Worm (Caenorhabditis elegans): ENCODE data around the gene rps-11.

The rps-11 gene

ce11 chrIV:11572524-11572923, 29.9 kb upstream of the rps-11 start:
- TF ChIP-seq mab-5 (tag; optimal IDR thresholded peaks at IDR 0.05) (peak; percentile 61), lsy-2 (tag; optimal IDR thresholded peaks at IDR 0.05) (peak in 1 of 2 experiments; percentile 21), nhr-77 (tag; optimal IDR thresholded peaks at IDR 0.05) (no peak), F13H6.1 (tag; optimal IDR thresholded peaks at IDR 0.05) (peak; percentile 35)

- no peak for TF ChIP-seq F13H6.1 (tag; optimal IDR thresholded peaks at IDR 0.05)
- no peak for TF ChIP-seq zag-1 (tag; optimal IDR thresholded peaks at IDR 0.05)
- TF ChIP-seq ceh-16 (tag; optimal IDR thresholded peaks at IDR 0.05): no peak
- TF ChIP-seq elt-3 (tag; optimal IDR thresholded peaks at IDR 0.05): no peak
Measured at ce11 chrIV:11574331-11574730, 28.1 kb upstream of the rps-11 start.

- TF ChIP-seq nhr-10 (tag; optimal IDR thresholded peaks at IDR 0.05): no peak
- no peak for TF ChIP-seq blmp-1 (tag; optimal IDR thresholded peaks at IDR 0.05; ENCODE audit: insufficient read depth)
- TF ChIP-seq ZK546.5 (tag; optimal IDR thresholded peaks at IDR 0.05): no peak
- no peak for TF ChIP-seq nhr-6 (tag; optimal IDR thresholded peaks at IDR 0.05)
- TF ChIP-seq mab-5 (tag; optimal IDR thresholded peaks at IDR 0.05): no peak
- TF ChIP-seq sma-3 (GFP tag; optimal IDR thresholded peaks at IDR 0.05): no peak
- no peak for TF ChIP-seq nhr-23 (tag; optimal IDR thresholded peaks at IDR 0.05)
- no peak for TF ChIP-seq alr-1 (tag; optimal IDR thresholded peaks at IDR 0.05)
- no peak for TF ChIP-seq nhr-237 (tag; optimal IDR thresholded peaks at IDR 0.05)
- TF ChIP-seq ama-1 (optimal IDR thresholded peaks at IDR 0.05): no peak
- TF ChIP-seq peb-1 (tag; optimal IDR thresholded peaks at IDR 0.05): no peak
- no peak for TF ChIP-seq elt-3 (tag; optimal IDR thresholded peaks at IDR 0.05)
- TF ChIP-seq nhr-12 (tag; optimal IDR thresholded peaks at IDR 0.05): no peak
Measured at ce11 chrIV:11578492-11578891, 23.9 kb upstream of the rps-11 start, which contains the start of gene rib-1. TSS of gene rib-1 (plus strand) at chrIV:11578792.

- TF ChIP-seq crh-2 (tag; optimal IDR thresholded peaks at IDR 0.05) (peak; percentile 7), lin-11 (tag; optimal IDR thresholded peaks at IDR 0.05) (no peak), fos-1 (tag; optimal IDR thresholded peaks at IDR 0.05) (peak; percentile 31)
Measured at ce11 chrIV:11582450-11583166, 19.8 kb upstream of the rps-11 start.

- TF ChIP-seq gmeb-1 (tag; optimal IDR thresholded peaks at IDR 0.05) (no peak), nhr-129 (tag; optimal IDR thresholded peaks at IDR 0.05) (peak; percentile 19), ztf-11 (tag; optimal IDR thresholded peaks at IDR 0.05) (no peak), lin-11 (tag; optimal IDR thresholded peaks at IDR 0.05) (peak; percentile 35), lsy-2 (tag; optimal IDR thresholded peaks at IDR 0.05) (no peak), ZK546.5 (tag; optimal IDR thresholded peaks at IDR 0.05) (no peak)
Measured at ce11 chrIV:11583906-11584378, 18.5 kb upstream of the rps-11 start, which contains the start of gene F12F6.1. TSS of gene F12F6.1 (plus strand) at chrIV:11583956.

ce11 chrIV:11584853-11585252, 17.6 kb upstream of the rps-11 start:
- TF ChIP-seq nhr-21 (tag; optimal IDR thresholded peaks at IDR 0.05) (no peak), nhr-129 (tag; optimal IDR thresholded peaks at IDR 0.05) (peak; percentile 10), zag-1 (tag; optimal IDR thresholded peaks at IDR 0.05) (no peak), Y55F3AM.14 (GFP tag; optimal IDR thresholded peaks at IDR 0.05) (no peak), gmeb-1 (tag; optimal IDR thresholded peaks at IDR 0.05) (no peak), elt-3 (tag; optimal IDR thresholded peaks at IDR 0.05) (no peak), peb-1 (tag; optimal IDR thresholded peaks at IDR 0.05) (no peak)

ce11 chrIV:11586484-11586883, 16.0 kb upstream of the rps-11 start:
- TF ChIP-seq ceh-16 (tag; optimal IDR thresholded peaks at IDR 0.05) (no peak), nhr-129 (tag; optimal IDR thresholded peaks at IDR 0.05) (no peak), nhr-12 (tag; optimal IDR thresholded peaks at IDR 0.05) (no peak), dmd-4 (tag; optimal IDR thresholded peaks at IDR 0.05) (no peak), R02D3.7 (tag; optimal IDR thresholded peaks at IDR 0.05) (no peak), nhr-77 (tag; optimal IDR thresholded peaks at IDR 0.05) (no peak), lin-13 (GFP tag; optimal IDR thresholded peaks at IDR 0.05) (no peak), ceh-82 (tag; optimal IDR thresholded peaks at IDR 0.05) (no peak), nhr-21 (tag; optimal IDR thresholded peaks at IDR 0.05) (no peak), zag-1 (tag; optimal IDR thresholded peaks at IDR 0.05) (no peak), nhr-23 (tag; optimal IDR thresholded peaks at IDR 0.05) (no peak), fos-1 (tag; optimal IDR thresholded peaks at IDR 0.05) (no peak), aly-2 (tag; optimal IDR thresholded peaks at IDR 0.05) (no peak), skn-1 (tag; optimal IDR thresholded peaks at IDR 0.05) (no peak), elt-3 (tag; optimal IDR thresholded peaks at IDR 0.05) (no peak), ama-1 (optimal IDR thresholded peaks at IDR 0.05) (no peak), unc-55 (GFP tag; optimal IDR thresholded peaks at IDR 0.05) (no peak), mab-5 (tag; optimal IDR thresholded peaks at IDR 0.05) (no peak)
